Worm (Caenorhabditis elegans): ENCODE results near the gene clip-1.

DNA sequence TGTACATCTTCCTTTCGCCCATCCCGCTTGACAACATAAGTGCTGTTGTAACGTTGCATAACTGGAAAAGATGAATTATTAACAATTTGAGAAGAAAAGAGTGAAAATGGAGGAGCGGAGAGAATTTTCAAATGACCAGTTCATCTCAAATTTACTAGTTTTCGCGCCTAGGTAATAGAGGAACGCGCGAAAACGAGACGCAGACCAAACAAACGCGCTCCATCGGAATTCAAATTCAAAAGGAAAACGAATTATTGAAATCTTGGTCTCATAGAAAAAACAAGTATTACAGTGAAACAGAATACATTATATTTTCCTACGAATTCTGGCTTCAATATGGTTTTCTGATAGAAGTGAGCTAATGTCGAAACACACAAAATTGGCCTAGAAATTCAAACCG is 40.7 kb downstream of the clip-1 start:
- no peak for TF ChIP-seq elt-3 (tag; optimal IDR thresholded peaks at IDR 0.05)
- TF ChIP-seq elt-1 (tag; optimal IDR thresholded peaks at IDR 0.05), result no peak
- no peak for TF ChIP-seq lsy-12 (tag; optimal IDR thresholded peaks at IDR 0.05)
- no peak for TF ChIP-seq nhr-12 (tag; optimal IDR thresholded peaks at IDR 0.05)
- no peak for TF ChIP-seq ama-1 (optimal IDR thresholded peaks at IDR 0.05)
- peak; percentile 13 for TF ChIP-seq pqm-1 (tag; optimal IDR thresholded peaks at IDR 0.05)
- TF ChIP-seq hmg-11 (tag; optimal IDR thresholded peaks at IDR 0.05), result no peak
- no peak for TF ChIP-seq egl-27 (tag; optimal IDR thresholded peaks at IDR 0.05)
- TF ChIP-seq nhr-76 (tag; optimal IDR thresholded peaks at IDR 0.05), result no peak
- TF ChIP-seq ztf-4 (tag; optimal IDR thresholded peaks at IDR 0.05), result no peak
- TF ChIP-seq nhr-77 (tag; optimal IDR thresholded peaks at IDR 0.05), result no peak
